Worm (Caenorhabditis elegans): ENCODE results near the gene C03B1.13.

C03B1.13 gene

DNA sequence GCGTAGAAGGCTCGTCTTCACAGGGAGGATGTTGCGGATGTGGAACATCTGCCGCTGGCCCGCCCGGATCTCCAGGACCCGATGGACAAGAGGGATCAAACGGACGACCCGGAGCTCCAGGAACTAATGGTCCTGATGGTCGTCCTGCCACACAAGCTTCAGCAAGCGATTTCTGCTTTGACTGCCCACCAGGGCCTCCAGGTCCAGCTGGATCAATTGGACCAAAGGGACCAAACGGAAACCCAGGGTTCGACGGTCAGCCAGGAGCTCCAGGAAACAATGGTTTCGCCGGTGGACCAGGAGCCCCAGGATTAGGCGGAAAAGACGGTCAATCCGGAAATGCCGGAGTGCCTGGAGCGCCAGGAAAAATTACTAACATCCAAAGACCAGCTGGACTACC, 3.2 kb downstream of the C03B1.13 start:
- no peak for TF ChIP-seq hpl-2 (GFP tag; optimal IDR thresholded peaks at IDR 0.05)
- TF ChIP-seq snu-23 (GFP tag; optimal IDR thresholded peaks at IDR 0.05), result no peak
- TF ChIP-seq sptf-1 (tag; optimal IDR thresholded peaks at IDR 0.05), result no peak
- no peak for TF ChIP-seq nhr-84 (tag; optimal IDR thresholded peaks at IDR 0.05)
- TF ChIP-seq egl-27 (tag; optimal IDR thresholded peaks at IDR 0.05), result no peak
- no peak for TF ChIP-seq swsn-7 (tag; optimal IDR thresholded peaks at IDR 0.05)
- TF ChIP-seq ces-1 (GFP tag; optimal IDR thresholded peaks at IDR 0.05), result no peak
- no peak for TF ChIP-seq lsy-2 (tag; optimal IDR thresholded peaks at IDR 0.05)
- no peak for TF ChIP-seq efl-1 (optimal IDR thresholded peaks at IDR 0.05)
- TF ChIP-seq efl-1 (GFP tag; optimal IDR thresholded peaks at IDR 0.05 in 1 of 2), result no peak
- no peak for TF ChIP-seq ceh-82 (tag; optimal IDR thresholded peaks at IDR 0.05)
- TF ChIP-seq hlh-4 (tag; optimal IDR thresholded peaks at IDR 0.05), result no peak
- no peak for TF ChIP-seq efl-3 (GFP tag; optimal IDR thresholded peaks at IDR 0.05)
- TF ChIP-seq mep-1 (tag; optimal IDR thresholded peaks at IDR 0.05), result no peak

DNA sequence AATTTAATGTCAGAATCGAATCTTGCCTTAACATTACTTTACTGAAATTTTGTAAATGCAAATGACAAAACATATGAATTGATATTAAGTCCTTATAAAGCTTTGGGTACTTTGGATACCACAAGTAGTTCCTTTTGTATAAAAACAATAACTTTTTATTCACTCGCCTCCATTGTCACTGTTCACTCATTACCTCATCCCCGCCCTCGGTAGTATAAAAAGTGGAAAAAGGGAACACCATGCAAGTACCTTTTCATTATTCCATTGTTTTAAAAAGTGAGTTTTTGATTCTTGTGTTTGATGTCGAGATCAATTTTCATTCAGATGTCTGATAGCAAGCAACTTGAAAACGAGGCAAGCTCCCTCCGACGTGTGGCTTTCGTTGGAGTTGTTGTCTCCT, 3.9 kb downstream of the C03B1.13 start, which contains the start of gene col-171:
TSS of gene col-171 (plus strand) at position 301 of the 400 bp plus-strand sequence.
- TF ChIP-seq efl-1 (optimal IDR thresholded peaks at IDR 0.05) (no peak), efl-1 (GFP tag; optimal IDR thresholded peaks at IDR 0.05 in 1 of 2) (peak in 1 of 2 experiments; percentile 22), tlp-1 (tag; optimal IDR thresholded peaks at IDR 0.05) (no peak)

DNA sequence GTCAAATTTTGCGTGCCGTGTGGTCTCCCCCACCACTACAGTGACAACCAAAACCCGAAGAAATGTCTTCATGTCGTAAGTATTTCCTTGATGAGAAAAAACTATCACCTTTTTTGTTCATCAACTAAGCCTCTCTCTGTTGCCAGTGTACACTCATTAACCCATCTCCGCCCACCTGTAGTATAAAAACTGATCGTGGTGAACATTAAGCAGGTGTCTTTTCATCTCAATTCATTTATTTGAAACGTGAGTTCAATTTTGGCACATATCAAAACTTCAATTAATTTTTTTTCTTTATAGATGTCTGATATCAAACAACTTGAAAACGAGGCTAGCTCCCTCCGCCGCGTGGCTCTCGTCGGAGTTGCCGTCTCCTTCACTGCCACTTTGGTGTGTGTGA, 6.4 kb downstream of the C03B1.13 start, which contains the start of gene col-170:
TSS of gene col-170 (plus strand) at position 301 of the 400 bp plus-strand sequence.
- TF ChIP-seq xbp-1 (tag; optimal IDR thresholded peaks at IDR 0.05) (no peak), hlh-4 (tag; optimal IDR thresholded peaks at IDR 0.05) (no peak), nhr-11 (tag; optimal IDR thresholded peaks at IDR 0.05) (no peak), ceh-82 (tag; optimal IDR thresholded peaks at IDR 0.05) (no peak), lin-15B (tag; optimal IDR thresholded peaks at IDR 0.05) (no peak), nhr-19 (GFP tag; conservative IDR thresholded peaks at IDR 0.05) (no peak), tlp-1 (tag; optimal IDR thresholded peaks at IDR 0.05) (no peak), lin-14 (GFP tag; optimal IDR thresholded peaks at IDR 0.05) (no peak), lin-39 (tag; optimal IDR thresholded peaks at IDR 0.05) (no peak), ama-1 (optimal IDR thresholded peaks at IDR 0.05) (no peak), unc-98 (GFP tag; IDR thresholded peaks at IDR 0.05) (no peak), mef-2 (tag; optimal IDR thresholded peaks at IDR 0.05) (no peak), mep-1 (tag; optimal IDR thresholded peaks at IDR 0.05) (no peak), sptf-1 (tag; optimal IDR thresholded peaks at IDR 0.05) (no peak), zip-4 (GFP tag; optimal IDR thresholded peaks at IDR 0.05) (no peak)

DNA sequence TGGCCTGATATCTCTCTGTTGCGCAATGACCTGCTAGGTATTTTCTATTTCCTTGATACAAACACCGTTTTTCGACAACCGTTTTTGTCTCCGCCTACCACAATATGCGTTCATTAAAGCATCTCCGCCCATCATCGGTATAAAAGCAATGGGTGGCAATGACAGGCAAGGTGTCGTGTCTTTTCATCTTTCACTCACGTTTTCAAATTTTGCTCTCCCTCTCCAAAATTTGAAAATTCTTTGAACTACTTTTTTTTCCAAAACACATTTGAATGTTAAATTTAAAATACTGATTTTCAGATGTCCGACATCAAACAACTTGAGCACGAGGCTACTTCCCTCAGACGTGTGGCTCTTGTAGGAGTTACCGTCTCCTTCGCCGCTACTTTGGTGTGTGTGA, 9.0 kb downstream of the C03B1.13 start, which contains the start of gene col-169:
TSS of gene col-169 (plus strand) at position 301 of the 400 bp plus-strand sequence.
- TF ChIP-seq lin-14 (GFP tag; optimal IDR thresholded peaks at IDR 0.05), result no peak

DNA sequence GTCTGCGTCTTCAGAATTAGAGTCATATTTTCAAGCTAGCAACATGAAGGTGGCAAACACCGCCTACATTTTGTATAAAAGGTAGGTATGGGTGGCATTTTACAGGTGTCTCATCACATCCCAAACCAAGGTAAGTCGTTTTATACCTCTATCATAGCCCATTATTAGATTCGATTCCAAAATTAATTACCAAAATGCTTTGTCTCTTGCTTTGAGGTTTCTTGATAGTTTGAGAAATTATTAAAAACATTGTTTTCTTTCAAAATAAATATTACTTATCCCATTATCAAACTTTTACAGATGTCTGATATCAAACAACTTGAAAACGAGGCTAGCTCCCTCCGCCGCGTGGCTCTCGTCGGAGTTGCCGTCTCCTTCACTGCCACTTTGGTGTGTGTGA, 11.8 kb downstream of the C03B1.13 start, which contains the start of gene col-168:
TSS of gene col-168 (plus strand) at position 301 of the 400 bp plus-strand sequence.
- TF ChIP-seq lin-13 (GFP tag; optimal IDR thresholded peaks at IDR 0.05), result no peak
- no peak for TF ChIP-seq efl-1 (optimal IDR thresholded peaks at IDR 0.05)
- peak in 1 of 2 experiments; percentile 28 for TF ChIP-seq efl-1 (GFP tag; optimal IDR thresholded peaks at IDR 0.05 in 1 of 2)
- peak; percentile 70 for TF ChIP-seq nhr-85 (tag)
- TF ChIP-seq unc-130 (tag; optimal IDR thresholded peaks at IDR 0.05), result no peak
- TF ChIP-seq hpl-2 (GFP tag; optimal IDR thresholded peaks at IDR 0.05), result no peak

DNA sequence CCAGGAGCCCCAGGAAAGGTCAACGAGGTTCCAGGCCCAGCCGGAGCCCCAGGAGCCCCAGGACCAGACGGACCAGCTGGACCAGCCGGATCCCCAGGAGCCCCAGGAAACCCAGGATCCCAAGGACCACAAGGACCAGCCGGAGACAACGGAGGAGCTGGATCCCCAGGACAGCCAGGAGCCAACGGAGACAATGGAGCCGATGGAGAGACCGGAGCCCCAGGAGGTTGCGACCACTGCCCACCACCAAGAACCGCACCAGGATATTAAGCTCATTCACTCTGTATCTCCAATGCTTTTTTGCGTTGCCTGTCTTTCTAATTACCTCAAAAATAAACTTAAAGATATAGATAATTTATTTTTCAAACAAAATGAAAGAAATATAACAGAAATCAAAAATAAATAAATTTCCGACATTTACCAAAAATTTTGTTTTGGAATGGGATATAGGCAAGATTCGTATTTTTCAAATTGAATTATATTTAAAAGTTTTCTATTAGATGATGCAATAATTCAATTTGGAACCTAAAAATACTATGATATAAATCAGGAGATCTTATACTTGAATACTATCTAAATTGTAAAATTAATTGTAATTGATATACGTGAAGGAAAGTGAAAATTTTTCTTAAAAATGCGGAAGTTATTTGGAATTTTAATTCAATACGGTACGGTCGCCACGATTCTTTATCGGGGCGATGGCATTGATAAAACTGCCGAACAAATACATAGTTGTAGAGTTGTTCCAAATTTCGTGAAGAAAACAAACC, 13.5 kb downstream of the C03B1.13 start:
- TF ChIP-seq jun-1 (tag; optimal IDR thresholded peaks at IDR 0.05) (peak; percentile 33), tbx-2 (tag; optimal IDR thresholded peaks at IDR 0.05) (peak; percentile 3)

Data from whole organism, L1 larva.